Worm (Caenorhabditis elegans) whole organism, dauer: ENCODE data around the gene R07E5.11.

ENCODE experiments used
- unc-62 ChIP-seq: sonication (generic microtip); optimal IDR thresholded peaks from 2 replicates; lab custom pipeline; 2017; ENCODE audit warnings: missing biosample characterization, missing genetic modification reagents, missing genetic modification characterization

Gene R07E5.11

ce11 chrIII:4395857-4396256 lies 19.2 kb downstream of the R07E5.11 start:
- no peak for TF ChIP-seq unc-62

- no peak for TF ChIP-seq unc-62
These were observed 20.5 kb downstream of the R07E5.11 start, which contains the start of gene R07E5.4 for ce11 chrIII:4394496-4394895. Gene R07E5.4, plus strand, starts transcription at chrIII:4394796.

- TF ChIP-seq unc-62 = no peak
These were observed 23.1 kb downstream of the R07E5.11 start for ce11 chrIII:4391938-4392337.

ce11 chrIII:4391319-4391718 lies 23.7 kb downstream of the R07E5.11 start:
- TF ChIP-seq unc-62 = no peak

ce11 chrIII:4390421-4390820 lies 24.6 kb downstream of the R07E5.11 start:
- TF ChIP-seq unc-62 = no peak

ce11 chrIII:4384487-4384886 lies 30.5 kb downstream of the R07E5.11 start, which contains the start of gene pals-28:
Gene pals-28, plus strand, starts transcription at chrIII:4384787.
- TF ChIP-seq unc-62 = no peak

- no peak for TF ChIP-seq unc-62
These were observed 32.9 kb downstream of the R07E5.11 start for ce11 chrIII:4382118-4382517.

- no peak for TF ChIP-seq unc-62
These were observed 33.7 kb downstream of the R07E5.11 start, which contains the start of gene pals-27 for ce11 chrIII:4381343-4381742. Gene pals-27, plus strand, starts transcription at chrIII:4381643.

ce11 chrIII:4380835-4381234 lies 34.2 kb downstream of the R07E5.11 start:
- no peak for TF ChIP-seq unc-62

ce11 chrIII:4379717-4380116 lies 35.3 kb downstream of the R07E5.11 start, which contains the start of gene B0284.3:
Gene B0284.3, minus strand, starts transcription at chrIII:4379817.
- TF ChIP-seq unc-62 = no peak

- TF ChIP-seq unc-62 = no peak
These were observed 40.2 kb downstream of the R07E5.11 start, which contains the start of gene pals-26 for ce11 chrIII:4374854-4375253. Gene pals-26, plus strand, starts transcription at chrIII:4375154.

ce11 chrIII:4372894-4373293 lies 42.1 kb downstream of the R07E5.11 start:
- TF ChIP-seq unc-62 = no peak

ce11 chrIII:4370585-4370984 lies 44.5 kb downstream of the R07E5.11 start, which contains the start of gene ckb-3:
Gene ckb-3, plus strand, starts transcription at chrIII:4370885.
- TF ChIP-seq unc-62 = no peak

- no peak for TF ChIP-seq unc-62
These were observed 47.4 kb downstream of the R07E5.11 start, which contains the start of gene ckb-2 for ce11 chrIII:4367649-4368048. Gene ckb-2, plus strand, starts transcription at chrIII:4367949.

ce11 chrIII:4364974-4365373 lies 50.1 kb downstream of the R07E5.11 start, which contains the start of gene ckb-1:
Gene ckb-1, plus strand, starts transcription at chrIII:4365274.
- TF ChIP-seq unc-62 = no peak
